Fruit fly (Drosophila melanogaster) whole organism, pupa: Measurements from ENCODE around the gene Pdfr.
A peak's percentile ranks its signal among the peaks of the same experiment; 100 is the strongest.

Experiments used
- CG10348 ChIP-seq: fragments of 200-800 bp; sonication (Bioruptor generic); IDR thresholded peaks from 2 replicates; pipeline ENCODE4 v1.3.6; 2022; ENCODE audit warnings: missing biosample characterization, missing genetic modification characterization
- CG12605 ChIP-seq: fragments of 200-800 bp; sonication (Bioruptor generic); IDR thresholded peaks from 2 replicates; pipeline ENCODE4 v1.3.6; 2022; ENCODE audit warnings: missing biosample characterization, missing genetic modification characterization
- CG13204 ChIP-seq: fragments of 200-800 bp; sonication (Bioruptor generic); optimal IDR thresholded peaks from 2 replicates; lab custom pipeline; 2018; ENCODE audit warnings: missing biosample characterization, mild to moderate bottlenecking, missing genetic modification characterization, moderate library complexity
- CG14655 ChIP-seq: fragments of 200-800 bp; sonication (Bioruptor generic); optimal IDR thresholded peaks from 3 replicates; lab custom pipeline; 2017; ENCODE audit warnings: mild to moderate bottlenecking, missing biosample characterization, missing genetic modification reagents, missing genetic modification characterization
- CG15710 ChIP-seq: fragments of 200-800 bp; sonication (Bioruptor generic); optimal IDR thresholded peaks from 2 replicates; lab custom pipeline; 2018; ENCODE audit warnings: missing biosample characterization, mild to moderate bottlenecking, missing genetic modification characterization, moderate library complexity
- CG17806 ChIP-seq: fragments of 200-800 bp; sonication (Bioruptor generic); optimal IDR thresholded peaks from 2 replicates; lab custom pipeline; 2018; ENCODE audit warnings: missing biosample characterization, mild to moderate bottlenecking, missing genetic modification characterization, moderate library complexity
- CG32121 ChIP-seq: fragments of 200-800 bp; sonication (Bioruptor generic); IDR thresholded peaks from 2 replicates; pipeline ENCODE4 v1.3.6; 2022; ENCODE audit warnings: missing biosample characterization, missing genetic modification characterization
- CG34367 ChIP-seq: fragments of 200-800 bp; sonication (Bioruptor generic); optimal IDR thresholded peaks from 2 replicates; lab custom pipeline; 2018; ENCODE audit warnings: missing biosample characterization, mild to moderate bottlenecking, missing genetic modification characterization
- CG4496 ChIP-seq: fragments of 200-800 bp; sonication (Bioruptor generic); IDR thresholded peaks from 3 replicates; pipeline ENCODE4 v1.3.6; 2022; ENCODE audit warnings: missing biosample characterization, missing genetic modification characterization
- CG8159 ChIP-seq: fragments of 200-800 bp; sonication (Bioruptor generic); optimal IDR thresholded peaks from 3 replicates; lab custom pipeline; 2018; ENCODE audit warnings: missing biosample characterization, mild to moderate bottlenecking, missing genetic modification characterization, moderate library complexity
- CG8301 ChIP-seq: fragments of 200-800 bp; sonication (Bioruptor generic); optimal IDR thresholded peaks from 2 replicates; lab custom pipeline; 2018; ENCODE audit warnings: missing biosample characterization, mild to moderate bottlenecking, missing genetic modification characterization
- CG9948 ChIP-seq: fragments of 200-800 bp; sonication (Bioruptor generic); optimal IDR thresholded peaks from 2 replicates; lab custom pipeline; 2018; ENCODE audit warnings: missing biosample characterization, mild to moderate bottlenecking, missing genetic modification characterization, moderate library complexity
- D1 ChIP-seq: fragments of 200-800 bp; sonication (Bioruptor generic); optimal IDR thresholded peaks from 2 replicates; lab custom pipeline; 2018; ENCODE audit warnings: missing biosample characterization, mild to moderate bottlenecking, missing genetic modification characterization, moderate library complexity
- EcR ChIP-seq: fragments of 200-800 bp; sonication (Bioruptor generic); optimal IDR thresholded peaks from 3 replicates; lab custom pipeline; 2019; ENCODE audit warnings: missing biosample characterization, missing genetic modification characterization, mild to moderate bottlenecking, moderate library complexity, missing genetic modification reagents
- Ets98B ChIP-seq: fragments of 200-800 bp; sonication (Bioruptor generic); IDR thresholded peaks from 2 replicates; pipeline ENCODE4 v1.3.6; 2022; ENCODE audit warnings: missing biosample characterization, missing genetic modification characterization
- Pif1A ChIP-seq: fragments of 200-800 bp; sonication (Bioruptor generic); optimal IDR thresholded peaks from 3 replicates; lab custom pipeline; 2016; ENCODE audit warnings: missing biosample characterization, missing genetic modification characterization
- Pif1B ChIP-seq: fragments of 200-800 bp; sonication (Bioruptor generic); optimal IDR thresholded peaks from 3 replicates; lab custom pipeline; 2016; ENCODE audit warnings: missing biosample characterization, missing genetic modification characterization
- Snoo ChIP-seq: fragments of 200-800 bp; sonication (Bioruptor generic); optimal IDR thresholded peaks from 3 replicates; lab custom pipeline; 2017; ENCODE audit warnings: missing biosample characterization, mild to moderate bottlenecking, missing genetic modification characterization, inconsistent platforms
- fd96Ca ChIP-seq: fragments of 200-800 bp; sonication (Bioruptor generic); IDR thresholded peaks from 3 replicates; pipeline ENCODE4 v1.3.6; 2022; ENCODE audit warnings: missing biosample characterization, missing genetic modification characterization
- gl ChIP-seq: fragments of 200-800 bp; sonication (Bioruptor generic); optimal IDR thresholded peaks from 2 replicates; lab custom pipeline; 2018; ENCODE audit warnings: missing biosample characterization, mild to moderate bottlenecking, missing genetic modification characterization
- rn ChIP-seq: fragments of 200-800 bp; sonication (Bioruptor generic); IDR thresholded peaks from 2 replicates; pipeline ENCODE4 v1.3.6; 2022; ENCODE audit warnings: missing biosample characterization, missing genetic modification characterization

Gene Pdfr

dm6 chrX:2551906-2552305, at the start of gene Pdfr:
Gene Pdfr, plus strand, starts transcription at chrX:2552206.
- TF ChIP-seq CG17806 (tag; lab: Kevin White, UChicago) = no peak
- TF ChIP-seq Snoo = no peak
- TF ChIP-seq CG12605 = no peak
- no peak for TF ChIP-seq CG9948 (tag; lab: Kevin White, UChicago)
- no peak for TF ChIP-seq CG8159 (tag; lab: Kevin White, UChicago)
- no peak for TF ChIP-seq CG4496
- TF ChIP-seq fd96Ca = no peak
- no peak for TF ChIP-seq Pif1B (GFP tag; lab: Kevin White, UChicago)
- no peak for TF ChIP-seq rn
- TF ChIP-seq Pif1A (GFP tag; lab: Kevin White, UChicago) = no peak
- no peak for TF ChIP-seq CG32121 (GFP tag; lab: Robert Waterston, UW)
- no peak for TF ChIP-seq CG13204 (GFP tag; lab: Kevin White, UChicago)
- TF ChIP-seq EcR (GFP tag; lab: Kevin White, UChicago) = no peak
- TF ChIP-seq CG15710 (tag; lab: Kevin White, UChicago) = no peak
- no peak for TF ChIP-seq D1 (tag; lab: Kevin White, UChicago)
- no peak for TF ChIP-seq Ets98B (GFP tag; lab: Robert Waterston, UW)
- TF ChIP-seq CG14655 = no peak
- TF ChIP-seq CG8301 (tag; lab: Kevin White, UChicago) = no peak
- TF ChIP-seq CG34367 (tag; lab: Kevin White, UChicago) = no peak
- no peak for TF ChIP-seq gl
- TF ChIP-seq, all 21 proteins: peak for 0

- TF ChIP-seq CG32121 (GFP tag; lab: Robert Waterston, UW) (no peak), CG8159 (tag; lab: Kevin White, UChicago) (peak; percentile 7), CG12605 (peak; percentile 28; the same call in 1 of the 2 replicates), Pif1A (GFP tag; lab: Kevin White, UChicago) (peak; percentile 13), fd96Ca (peak; percentile 67), CG14655 (peak; percentile 30), CG10348 (peak; percentile 46; the same call in 1 of the 2 replicates), CG13204 (GFP tag; lab: Kevin White, UChicago) (no peak), Ets98B (GFP tag; lab: Robert Waterston, UW) (peak; percentile 61), CG4496 (peak; percentile 81)
These were observed 48.6 kb upstream of the Pdfr start for dm6 chrX:2503430-2503829.

- TF ChIP-seq CG12605 = peak; percentile 49; the same call in 1 of the 2 replicates
- TF ChIP-seq rn = no peak
- TF ChIP-seq CG14655 = peak; percentile 43
- no peak for TF ChIP-seq gl
- TF ChIP-seq fd96Ca = peak; percentile 71; the same call in 2 of the 3 replicates
- TF ChIP-seq CG8159 (tag; lab: Kevin White, UChicago) = no peak
- no peak for TF ChIP-seq Pif1A (GFP tag; lab: Kevin White, UChicago)
- TF ChIP-seq CG15710 (tag; lab: Kevin White, UChicago) = no peak
- TF ChIP-seq CG34367 (tag; lab: Kevin White, UChicago) = no peak
- 0 out of 2 replicates have a peak, but pooled peaks have one; percentile 27 for TF ChIP-seq CG10348
- no peak for TF ChIP-seq Pif1B (GFP tag; lab: Kevin White, UChicago)
- no peak for TF ChIP-seq EcR (GFP tag; lab: Kevin White, UChicago)
- TF ChIP-seq CG17806 (tag; lab: Kevin White, UChicago) = no peak
- no peak for TF ChIP-seq Snoo
- no peak for TF ChIP-seq CG9948 (tag; lab: Kevin White, UChicago)
- TF ChIP-seq CG32121 (GFP tag; lab: Robert Waterston, UW) = peak; percentile 76
- TF ChIP-seq CG13204 (GFP tag; lab: Kevin White, UChicago) = no peak
- no peak for TF ChIP-seq D1 (tag; lab: Kevin White, UChicago)
- TF ChIP-seq CG4496 = peak; percentile 77
- peak; percentile 78 for TF ChIP-seq Ets98B (GFP tag; lab: Robert Waterston, UW)
- peak; percentile 26 for TF ChIP-seq CG8301 (tag; lab: Kevin White, UChicago)
- TF ChIP-seq, all 21 proteins: peak for 8
These were observed 43.1 kb upstream of the Pdfr start for dm6 chrX:2508880-2509279.

dm6 chrX:2511292-2511808, 40.7 kb upstream of the Pdfr start:
- TF ChIP-seq CG4496 (no peak), CG9948 (tag; lab: Kevin White, UChicago) (no peak)
- TF ChIP-seq, all 21 proteins: peak for 0

dm6 chrX:2516199-2516598, 35.8 kb upstream of the Pdfr start:
- TF ChIP-seq EcR (GFP tag; lab: Kevin White, UChicago) (no peak), CG4496 (no peak), CG17806 (tag; lab: Kevin White, UChicago) (no peak), D1 (tag; lab: Kevin White, UChicago) (no peak), CG14655 (no peak)

dm6 chrX:2517525-2518294, 34.3 kb upstream of the Pdfr start:
- TF ChIP-seq rn (no peak), CG15710 (tag; lab: Kevin White, UChicago) (no peak), Ets98B (GFP tag; lab: Robert Waterston, UW) (no peak), CG4496 (no peak), fd96Ca (no peak), CG12605 (no peak), CG8159 (tag; lab: Kevin White, UChicago) (no peak), D1 (tag; lab: Kevin White, UChicago) (no peak), CG34367 (tag; lab: Kevin White, UChicago) (no peak), CG9948 (tag; lab: Kevin White, UChicago) (no peak), CG17806 (tag; lab: Kevin White, UChicago) (no peak), EcR (GFP tag; lab: Kevin White, UChicago) (no peak), Pif1B (GFP tag; lab: Kevin White, UChicago) (no peak), gl (no peak), CG13204 (GFP tag; lab: Kevin White, UChicago) (no peak), Pif1A (GFP tag; lab: Kevin White, UChicago) (no peak)
- TF ChIP-seq, all 21 proteins: peak for 0
